Fruit fly (Drosophila melanogaster) whole organism, embryonic: ENCODE measurements around the gene CG13978.
A peak's percentile ranks its signal among the peaks of the same experiment; 100 is the strongest.

ENCODE experiments used
- CG10274 ChIP-seq: fragments of 200-800 bp; sonication (Bioruptor generic); optimal IDR thresholded peaks from 3 replicates; lab custom pipeline; 2017; ENCODE audit warnings: missing biosample characterization, mild to moderate bottlenecking, missing genetic modification characterization
- CG1233 ChIP-seq: fragments of 200-800 bp; sonication (Bioruptor generic); optimal IDR thresholded peaks from 4 replicates; lab custom pipeline; 2018; ENCODE audit warnings: missing biosample characterization, mild to moderate bottlenecking, missing genetic modification characterization
- CG12391 ChIP-seq: fragments of 200-800 bp; sonication (Bioruptor generic); optimal IDR thresholded peaks from 3 replicates; lab custom pipeline; 2018; ENCODE audit warnings: missing biosample characterization, mild to moderate bottlenecking, missing genetic modification characterization, moderate library complexity
- CG12769 ChIP-seq: fragments of 200-800 bp; sonication (Bioruptor generic); optimal IDR thresholded peaks from 2 replicates; lab custom pipeline; 2019; ENCODE audit warnings: missing biosample characterization, mild to moderate bottlenecking, missing genetic modification characterization, moderate library complexity
- CG13287 ChIP-seq: fragments of 200-800 bp; sonication (Bioruptor generic); IDR thresholded peaks from 2 replicates; pipeline ENCODE4 v1.3.6; 2022; ENCODE audit warnings: missing biosample characterization, missing genetic modification characterization; ENCODE audit not compliant: partially characterized antibody
- CG13424 ChIP-seq: fragments of 200-800 bp; sonication (Bioruptor generic); optimal IDR thresholded peaks from 2 replicates; lab custom pipeline; 2019; ENCODE audit warnings: missing biosample characterization, mild to moderate bottlenecking, missing genetic modification characterization, moderate library complexity
- CG14860 ChIP-seq: fragments of 200-800 bp; sonication (Bioruptor generic); IDR thresholded peaks from 3 replicates; pipeline ENCODE4 v1.3.6; 2022; ENCODE audit warnings: missing biosample characterization, missing genetic modification characterization; ENCODE audit not compliant: partially characterized antibody
- CG1647 ChIP-seq: fragments of 200-800 bp; sonication (Bioruptor generic); optimal IDR thresholded peaks from 3 replicates; lab custom pipeline; 2016; ENCODE audit warnings: missing biosample characterization, missing genetic modification characterization
- CG16813 ChIP-seq: fragments of 200-800 bp; sonication (Bioruptor generic); IDR thresholded peaks from 3 replicates; pipeline ENCODE4 v1.3.6; 2022; ENCODE audit warnings: missing biosample characterization, missing genetic modification characterization; ENCODE audit not compliant: partially characterized antibody
- CG17829 ChIP-seq: fragments of 200-800 bp; optimal IDR thresholded peaks from 2 replicates; lab custom pipeline; 2019; ENCODE audit warnings: missing biosample characterization, mild to moderate bottlenecking, missing genetic modification characterization, moderate library complexity
- CG1792 ChIP-seq: fragments of 200-800 bp; sonication (Bioruptor generic); optimal IDR thresholded peaks from 2 replicates; lab custom pipeline; 2016; ENCODE audit warnings: missing biosample characterization, missing genetic modification characterization
- CG2116 ChIP-seq: fragments of 200-800 bp; sonication (Bioruptor generic); optimal IDR thresholded peaks from 3 replicates; lab custom pipeline; 2018; ENCODE audit warnings: missing biosample characterization, mild to moderate bottlenecking, missing genetic modification characterization
- CG30020 ChIP-seq: fragments of 200-800 bp; optimal IDR thresholded peaks from 2 replicates; lab custom pipeline; 2019; ENCODE audit warnings: missing biosample characterization, mild to moderate bottlenecking, missing genetic modification characterization, moderate library complexity
- CG30403 ChIP-seq: fragments of 200-800 bp; sonication (Bioruptor generic); optimal IDR thresholded peaks from 3 replicates; lab custom pipeline; 2016; ENCODE audit warnings: missing biosample characterization, missing genetic modification characterization
- CG3838 ChIP-seq: fragments of 200-800 bp; sonication (Bioruptor generic); optimal IDR thresholded peaks from 3 replicates; lab custom pipeline; 2016; ENCODE audit warnings: missing biosample characterization, missing genetic modification characterization
- CG4707 ChIP-seq: fragments of 200-800 bp; sonication (Bioruptor generic); optimal IDR thresholded peaks from 2 replicates; lab custom pipeline; 2018; ENCODE audit warnings: missing biosample characterization, mild to moderate bottlenecking, missing genetic modification characterization, moderate library complexity
- CG9215 ChIP-seq: fragments of 200-800 bp; sonication (Bioruptor generic); IDR thresholded peaks from 2 replicates; pipeline ENCODE4 v1.3.6; 2022; ENCODE audit warnings: missing biosample characterization, missing genetic modification characterization
- CkIIα-i1 ChIP-seq: fragments of 200-800 bp; sonication (Bioruptor generic); IDR thresholded peaks from 2 replicates; pipeline ENCODE4 v1.3.6; 2022; ENCODE audit warnings: missing biosample characterization, missing genetic modification characterization
- Deaf1 ChIP-seq: fragments of 200-800 bp; optimal IDR thresholded peaks from 3 replicates; lab custom pipeline; 2019; ENCODE audit warnings: missing biosample characterization, mild to moderate bottlenecking, missing genetic modification characterization, moderate library complexity
- E2f1 ChIP-seq: fragments of 200-800 bp; sonication (Bioruptor generic); IDR thresholded peaks from 2 replicates; pipeline ENCODE4 v1.3.6; 2022; ENCODE audit warnings: missing biosample characterization, missing genetic modification characterization
- HLH4C ChIP-seq: fragments of 200-800 bp; sonication (Bioruptor generic); IDR thresholded peaks from 3 replicates; pipeline ENCODE4 v1.3.6; 2022; ENCODE audit warnings: missing biosample characterization, missing genetic modification characterization; ENCODE audit not compliant: partially characterized antibody
- Hr3 ChIP-seq: fragments of 200-800 bp; sonication (Bioruptor generic); optimal IDR thresholded peaks from 3 replicates; lab custom pipeline; 2016; ENCODE audit warnings: missing biosample characterization, missing genetic modification characterization
- Jarid2 ChIP-seq: fragments of 200-800 bp; sonication (Bioruptor generic); optimal IDR thresholded peaks from 3 replicates; lab custom pipeline; 2017; ENCODE audit warnings: mild to moderate bottlenecking, missing biosample characterization, missing genetic modification reagents, missing genetic modification characterization
- Lhr ChIP-seq: fragments of 200-800 bp; sonication (Bioruptor generic); optimal IDR thresholded peaks from 3 replicates; lab custom pipeline; 2017; ENCODE audit warnings: mild to moderate bottlenecking, missing biosample characterization, missing genetic modification reagents, missing genetic modification characterization
- Lpt ChIP-seq: fragments of >200 bp; optimal IDR thresholded peaks from 2 replicates; lab custom pipeline; 2018; ENCODE audit warnings: missing biosample characterization, missing genetic modification characterization
- Myb ChIP-seq: fragments of 200-800 bp; sonication (Bioruptor generic); optimal IDR thresholded peaks from 2 replicates; lab custom pipeline; 2016; ENCODE audit warnings: missing biosample characterization, missing genetic modification characterization
- Oli ChIP-seq: fragments of 200-800 bp; sonication (Bioruptor generic); optimal IDR thresholded peaks from 2 replicates; lab custom pipeline; 2018; ENCODE audit warnings: missing biosample characterization, mild to moderate bottlenecking, missing genetic modification characterization, moderate library complexity
- Poxn ChIP-seq: fragments of 200-800 bp; sonication (Bioruptor generic); IDR thresholded peaks from 2 replicates; pipeline ENCODE4 v1.3.6; 2022; ENCODE audit warnings: missing biosample characterization, missing genetic modification characterization
- Ravus ChIP-seq: fragments of 200-800 bp; sonication (Bioruptor generic); IDR thresholded peaks from 2 replicates; pipeline ENCODE4 v1.3.6; 2022; ENCODE audit warnings: missing biosample characterization, missing genetic modification characterization
- Rfx ChIP-seq: fragments of 200-800 bp; sonication (Bioruptor generic); IDR thresholded peaks from 2 replicates; pipeline ENCODE4 v1.3.6; 2022; ENCODE audit warnings: missing biosample characterization, missing genetic modification characterization
- Sry-β ChIP-seq: fragments of 200-800 bp; sonication (Bioruptor generic); optimal IDR thresholded peaks from 2 replicates; lab custom pipeline; 2018; ENCODE audit warnings: missing biosample characterization, mild to moderate bottlenecking, missing genetic modification characterization, moderate library complexity
- Taf1 ChIP-seq: fragments of 200-800 bp; sonication (Bioruptor generic); IDR thresholded peaks from 2 replicates; pipeline ENCODE4 v1.3.6; 2022; ENCODE audit warnings: missing biosample characterization, missing genetic modification characterization
- YL-1 ChIP-seq: fragments of 200-800 bp; sonication (Bioruptor generic); optimal IDR thresholded peaks from 3 replicates; lab custom pipeline; 2017; ENCODE audit warnings: missing biosample characterization, mild to moderate bottlenecking, missing genetic modification characterization
- aop ChIP-seq: fragments of 200-800 bp; sonication (Bioruptor generic); IDR thresholded peaks from 2 replicates; pipeline ENCODE4 v1.3.6; 2022; ENCODE audit warnings: missing biosample characterization, missing genetic modification characterization
- chif ChIP-seq, 2 experiments: fragments of 200-800 bp; sonication (Bioruptor generic); optimal IDR thresholded peaks; 3 replicates each; lab custom pipeline; 2016; ENCODE audit warnings: missing biosample characterization in 2 of 2, missing genetic modification characterization in 2 of 2
- ci ChIP-seq: fragments of 200-800 bp; sonication (Bioruptor generic); IDR thresholded peaks from 3 replicates; pipeline ENCODE4 v1.3.6; 2022; ENCODE audit warnings: missing biosample characterization, missing genetic modification characterization
- fu2 ChIP-seq: fragments of 200-800 bp; sonication (Bioruptor generic); optimal IDR thresholded peaks from 2 replicates; lab custom pipeline; 2016; ENCODE audit warnings: missing biosample characterization, missing genetic modification characterization
- gcm2 ChIP-seq: fragments of 200-800 bp; sonication (Bioruptor generic); optimal IDR thresholded peaks from 2 replicates; lab custom pipeline; 2016; ENCODE audit warnings: missing biosample characterization, missing genetic modification characterization
- her ChIP-seq: fragments of 200-800 bp; sonication (Bioruptor generic); optimal IDR thresholded peaks from 2 replicates; lab custom pipeline; 2016; ENCODE audit warnings: missing biosample characterization, missing genetic modification characterization
- jing ChIP-seq: fragments of 200-800 bp; sonication (Bioruptor generic); optimal IDR thresholded peaks from 2 replicates; lab custom pipeline; 2018; ENCODE audit warnings: missing biosample characterization, mild to moderate bottlenecking, missing genetic modification characterization
- kay ChIP-seq: fragments of 200-800 bp; sonication (Bioruptor generic); optimal IDR thresholded peaks from 2 replicates; lab custom pipeline; 2016; ENCODE audit warnings: missing biosample characterization, missing genetic modification characterization
- kni ChIP-seq: fragments of 200-800 bp; sonication (Bioruptor generic); optimal IDR thresholded peaks from 3 replicates; lab custom pipeline; 2017; ENCODE audit warnings: mild to moderate bottlenecking, missing biosample characterization, missing genetic modification reagents, missing genetic modification characterization
- lab ChIP-seq: fragments of 200-800 bp; sonication (Bioruptor generic); optimal IDR thresholded peaks from 3 replicates; lab custom pipeline; 2017; ENCODE audit warnings: missing biosample characterization, missing genetic modification characterization, mild to moderate bottlenecking, moderate library complexity, missing genetic modification reagents
- nmo ChIP-seq: fragments of 200-800 bp; sonication (Bioruptor generic); optimal IDR thresholded peaks from 2 replicates; lab custom pipeline; 2018; ENCODE audit warnings: missing biosample characterization, mild to moderate bottlenecking, missing genetic modification characterization, moderate library complexity
- pita ChIP-seq: fragments of 200-800 bp; sonication (Bioruptor generic); optimal IDR thresholded peaks from 2 replicates; lab custom pipeline; 2017; ENCODE audit warnings: missing biosample characterization, mild to moderate bottlenecking, missing genetic modification characterization
- pzg ChIP-seq: fragments of 200-800 bp; sonication (Bioruptor generic); optimal IDR thresholded peaks from 3 replicates; lab custom pipeline; 2018; ENCODE audit warnings: missing biosample characterization, mild to moderate bottlenecking, missing genetic modification characterization, moderate library complexity
- repo ChIP-seq: fragments of 200-800 bp; sonication (Bioruptor generic); optimal IDR thresholded peaks from 2 replicates; lab custom pipeline; 2016; ENCODE audit warnings: missing biosample characterization, missing genetic modification characterization
- salm ChIP-seq: fragments of 200-800 bp; sonication (Bioruptor generic); optimal IDR thresholded peaks from 2 replicates; lab custom pipeline; 2018; ENCODE audit warnings: missing biosample characterization, mild to moderate bottlenecking, missing genetic modification characterization
- sqz ChIP-seq: fragments of 200-800 bp; sonication (Bioruptor generic); optimal IDR thresholded peaks from 3 replicates; lab custom pipeline; 2018; ENCODE audit warnings: missing biosample characterization, mild to moderate bottlenecking, missing genetic modification characterization
- tap ChIP-seq: fragments of 200-800 bp; optimal IDR thresholded peaks from 3 replicates; lab custom pipeline; 2019; ENCODE audit warnings: missing biosample characterization, mild to moderate bottlenecking, missing genetic modification characterization, moderate library complexity
- vnd ChIP-seq: fragments of 200-800 bp; sonication (Bioruptor generic); IDR thresholded peaks from 3 replicates; pipeline ENCODE4 v1.3.6; 2022; ENCODE audit warnings: missing biosample characterization, missing genetic modification characterization; ENCODE audit not compliant: partially characterized antibody
- z ChIP-seq: fragments of 200-800 bp; sonication (Bioruptor generic); IDR thresholded peaks from 3 replicates; pipeline ENCODE4 v1.3.6; 2022; ENCODE audit warnings: missing biosample characterization, missing genetic modification characterization

Gene CG13978

dm6 chr3R:27426702-27427101 is 37.3 kb upstream of the CG13978 start (continued):
- TF ChIP-seq Hr3, result no peak
- TF ChIP-seq aop (GFP tag; lab: Robert Waterston, UW), result no peak
- TF ChIP-seq CG30020 (tag; lab: Kevin White, UChicago), result no peak
- no peak for TF ChIP-seq jing (GFP tag; lab: Kevin White, UChicago)
- TF ChIP-seq CG1233 (GFP tag; lab: Kevin White, UChicago), result no peak
- peak; percentile 13 for TF ChIP-seq CG30403 (GFP tag; lab: Kevin White, UChicago)
- no peak for TF ChIP-seq CG2116
- no peak for TF ChIP-seq CG1647 (GFP tag; lab: Kevin White, UChicago)
- no peak for TF ChIP-seq vnd (GFP tag; lab: Robert Waterston, UW)
- TF ChIP-seq Sry-β (GFP tag; lab: Kevin White, UChicago), result no peak
- no peak for TF ChIP-seq sqz (GFP tag; lab: Kevin White, UChicago)
- peak; percentile 29 for TF ChIP-seq lab
- peak; percentile 73 for TF ChIP-seq CG12769
- no peak for TF ChIP-seq kay
- no peak for TF ChIP-seq gcm2 (GFP tag; lab: Kevin White, UChicago)
- TF ChIP-seq CG1792 (GFP tag; lab: Kevin White, UChicago), result no peak
- peak; percentile 65 for TF ChIP-seq CG13424 (tag; lab: Kevin White, UChicago)
- no peak for TF ChIP-seq pzg
- TF ChIP-seq HLH4C (GFP tag; lab: Robert Waterston, UW), result no peak
- no peak for TF ChIP-seq CG16813 (GFP tag; lab: Robert Waterston, UW)
- no peak for TF ChIP-seq CG4707 (GFP tag; lab: Kevin White, UChicago)
- no peak for TF ChIP-seq Lpt
- TF ChIP-seq CG3838 (GFP tag; lab: Kevin White, UChicago), result no peak
- peak; percentile 28 for TF ChIP-seq CG17829
- TF ChIP-seq Oli (tag; lab: Kevin White, UChicago), result peak; percentile 65
- peak; percentile 53 for TF ChIP-seq CG12391 (tag; lab: Kevin White, UChicago)
- TF ChIP-seq z (GFP tag; lab: Robert Waterston, UW), result no peak
- no peak for TF ChIP-seq Poxn (GFP tag; lab: Robert Waterston, UW)
- TF ChIP-seq CG13287 (GFP tag; lab: Robert Waterston, UW), result no peak
- TF ChIP-seq CG9215 (GFP tag; lab: Robert Waterston, UW), result no peak; the same call in 1 of the 2 replicates
- TF ChIP-seq pita (GFP tag; lab: Kevin White, UChicago), result no peak
- TF ChIP-seq CG10274, result no peak
- TF ChIP-seq Rfx (GFP tag; lab: Robert Waterston, UW), result no peak

- no peak for TF ChIP-seq Ravus
- TF ChIP-seq ci, result peak; percentile 42; the same call in 2 of the 3 replicates
- TF ChIP-seq chif (GFP tag; optimal IDR thresholded peaks at IDR 0.05; lab: Kevin White, UChicago), result no peak
- TF ChIP-seq Lhr (GFP tag; lab: Kevin White, UChicago), result no peak
- TF ChIP-seq YL-1, result no peak
- peak; percentile 90 for TF ChIP-seq Jarid2 (GFP tag; lab: Kevin White, UChicago)
- no peak for TF ChIP-seq E2f1 (GFP tag; lab: Robert Waterston, UW)
- TF ChIP-seq her, result no peak
- TF ChIP-seq Deaf1 (tag; lab: Kevin White, UChicago), result peak; percentile 95
- TF ChIP-seq Myb (GFP tag; lab: Kevin White, UChicago), result no peak
- no peak for TF ChIP-seq CkIIα-i1 (GFP tag; lab: Robert Waterston, UW)
- no peak for TF ChIP-seq tap (tag; lab: Kevin White, UChicago)
- TF ChIP-seq nmo (GFP tag; lab: Kevin White, UChicago), result no peak
- no peak for TF ChIP-seq kni (GFP tag; lab: Kevin White, UChicago)
- no peak for TF ChIP-seq Taf1
- no peak for TF ChIP-seq repo (GFP tag; lab: Kevin White, UChicago)
- TF ChIP-seq salm (tag; lab: Kevin White, UChicago), result no peak
- no peak for TF ChIP-seq CG14860
- no peak for TF ChIP-seq CG1792 (GFP tag; lab: Kevin White, UChicago)
- TF ChIP-seq fu2 (GFP tag; lab: Kevin White, UChicago), result no peak
Observed at dm6 chr3R:27437308-27437707, 26.7 kb upstream of the CG13978 start, which contains the start of gene side. Gene side, minus strand, starts transcription at chr3R:27437482.
